Worm (Caenorhabditis elegans): ENCODE results near the gene ced-3.

ced-3 gene

DNA sequence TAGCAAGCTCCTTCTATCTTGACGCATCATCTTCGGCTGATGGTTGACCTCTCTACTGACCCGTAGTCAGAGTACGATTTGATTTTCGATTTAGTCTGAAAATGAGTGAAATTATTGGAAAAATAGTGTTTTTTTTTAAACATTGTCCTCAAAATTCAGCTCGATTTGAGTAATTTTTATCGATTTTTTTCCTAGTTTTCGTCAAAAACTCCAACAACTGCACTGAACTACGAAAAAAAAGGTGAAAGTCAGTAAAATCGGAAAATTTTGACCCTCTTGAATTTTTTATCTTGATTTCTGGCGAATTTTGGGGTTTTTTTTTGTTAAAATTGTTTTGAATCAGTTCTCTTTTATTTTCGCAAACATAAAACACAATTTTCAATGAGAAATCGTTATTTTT is at the start of gene ced-3:
Gene ced-3, minus strand, starts transcription at position 101 of the 400 bp plus-strand sequence.
- no peak for TF ChIP-seq nhr-76 (tag; optimal IDR thresholded peaks at IDR 0.05)
- TF ChIP-seq elt-1 (tag; optimal IDR thresholded peaks at IDR 0.05; ENCODE audit: borderline replicate concordance, insufficient read depth) = no peak
- TF ChIP-seq unc-62 (GFP tag; optimal IDR thresholded peaks at IDR 0.05) = no peak
- no peak for TF ChIP-seq ham-2 (GFP tag; optimal IDR thresholded peaks at IDR 0.05)
- no peak for TF ChIP-seq ztf-11 (tag; optimal IDR thresholded peaks at IDR 0.05)
- TF ChIP-seq bed-3 (GFP tag; optimal IDR thresholded peaks at IDR 0.05) = no peak
- no peak for TF ChIP-seq nhr-12 (tag; optimal IDR thresholded peaks at IDR 0.05)

DNA sequence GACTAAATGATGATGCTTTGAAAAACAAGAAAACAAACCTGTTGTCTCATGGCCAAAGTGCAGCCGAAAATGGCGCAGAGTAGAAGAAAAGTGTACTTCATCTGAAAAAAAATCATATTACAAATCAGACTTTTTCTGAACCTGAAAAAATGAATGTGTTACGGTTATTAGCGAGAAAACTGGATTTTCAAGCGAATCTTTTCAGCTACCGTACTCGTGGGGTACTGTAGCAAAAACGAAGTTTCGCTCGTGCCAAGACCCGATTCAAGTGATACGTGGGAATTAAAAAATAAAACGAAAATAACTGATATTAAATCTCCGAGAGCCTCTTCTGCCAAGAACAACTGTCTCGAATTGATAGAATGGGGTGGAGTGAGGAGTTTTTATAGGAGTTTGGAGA is 48.3 kb upstream of the ced-3 start, which contains the start of gene ttr-51:
Gene ttr-51, minus strand, starts transcription at position 101 of the 400 bp plus-strand sequence.
- no peak for TF ChIP-seq unc-120 (tag; optimal IDR thresholded peaks at IDR 0.05; ENCODE audit: poor library complexity, severe bottlenecking)
- TF ChIP-seq cnd-1 (tag; optimal IDR thresholded peaks at IDR 0.05) = no peak
- TF ChIP-seq unc-62 (GFP tag; optimal IDR thresholded peaks at IDR 0.05) = no peak
- no peak for TF ChIP-seq nhr-76 (tag; optimal IDR thresholded peaks at IDR 0.05)
- TF ChIP-seq ceh-43 (GFP tag; optimal IDR thresholded peaks at IDR 0.05) = no peak
- no peak for TF ChIP-seq pha-4 (tag; optimal IDR thresholded peaks at IDR 0.05)
- no peak for TF ChIP-seq ham-2 (GFP tag; optimal IDR thresholded peaks at IDR 0.05)
- TF ChIP-seq elt-1 (tag; optimal IDR thresholded peaks at IDR 0.05; ENCODE audit: borderline replicate concordance, insufficient read depth) = no peak
- no peak for TF ChIP-seq ces-1 (GFP tag; optimal IDR thresholded peaks at IDR 0.05)
- TF ChIP-seq tbx-8 (GFP tag; optimal IDR thresholded peaks at IDR 0.05) = no peak
- no peak for TF ChIP-seq unc-39 (tag; optimal IDR thresholded peaks at IDR 0.05)
- no peak for TF ChIP-seq sptf-1 (tag; optimal IDR thresholded peaks at IDR 0.05)
- TF ChIP-seq mls-2 (tag; optimal IDR thresholded peaks at IDR 0.05) = no peak
- TF ChIP-seq blmp-1 (tag; optimal IDR thresholded peaks at IDR 0.05) = no peak

DNA sequence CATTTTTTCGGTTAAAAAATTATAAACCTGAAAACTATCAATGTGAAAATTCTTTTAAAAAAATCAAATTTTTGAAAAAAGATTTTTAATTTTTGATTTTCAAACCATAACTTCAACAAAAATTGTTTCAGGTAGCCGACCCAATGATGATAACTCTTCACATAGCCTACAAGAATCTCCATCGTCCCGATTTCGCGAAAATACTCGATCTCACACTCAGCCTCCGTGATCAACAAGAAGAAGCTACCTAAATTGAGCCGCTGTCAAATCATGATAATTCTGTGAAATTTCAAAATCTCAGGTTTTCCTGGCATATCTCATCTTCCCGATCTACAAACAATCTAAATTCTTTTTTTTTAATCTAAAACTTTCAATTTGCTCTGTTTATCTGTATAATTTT is 46.3 kb upstream of the ced-3 start:
- TF ChIP-seq lsy-2 (tag; optimal IDR thresholded peaks at IDR 0.05) (no peak), nhr-2 (tag; optimal IDR thresholded peaks at IDR 0.05) (no peak), cnd-1 (tag; optimal IDR thresholded peaks at IDR 0.05) (no peak), ceh-39 (tag; optimal IDR thresholded peaks at IDR 0.05) (no peak), ces-1 (GFP tag; optimal IDR thresholded peaks at IDR 0.05) (no peak), ceh-43 (GFP tag; optimal IDR thresholded peaks at IDR 0.05) (no peak), unc-120 (tag; optimal IDR thresholded peaks at IDR 0.05; ENCODE audit: poor library complexity, severe bottlenecking) (no peak), ceh-83 (GFP tag; optimal IDR thresholded peaks at IDR 0.05) (no peak), tbx-8 (GFP tag; optimal IDR thresholded peaks at IDR 0.05) (no peak), nhr-28 (tag; optimal IDR thresholded peaks at IDR 0.05) (no peak), drap-1 (GFP tag; optimal IDR thresholded peaks at IDR 0.05) (no peak), mep-1 (tag; optimal IDR thresholded peaks at IDR 0.05) (no peak), lin-32 (GFP tag; optimal IDR thresholded peaks at IDR 0.05) (no peak), sptf-1 (tag; optimal IDR thresholded peaks at IDR 0.05) (no peak), mab-5 (tag; optimal IDR thresholded peaks at IDR 0.05) (no peak)

- no peak for TF ChIP-seq ceh-39 (tag; optimal IDR thresholded peaks at IDR 0.05)
- no peak for TF ChIP-seq nhr-237 (tag; optimal IDR thresholded peaks at IDR 0.05)
- TF ChIP-seq snpc-4 (tag; optimal IDR thresholded peaks at IDR 0.05) = no peak
- no peak for TF ChIP-seq nhr-76 (tag; optimal IDR thresholded peaks at IDR 0.05)
- no peak for TF ChIP-seq ceh-83 (GFP tag; optimal IDR thresholded peaks at IDR 0.05)
- TF ChIP-seq cnd-1 (tag; optimal IDR thresholded peaks at IDR 0.05) = no peak
These were observed 43.8 kb upstream of the ced-3 start for ce11 chrIV:13247780-13248179.

DNA sequence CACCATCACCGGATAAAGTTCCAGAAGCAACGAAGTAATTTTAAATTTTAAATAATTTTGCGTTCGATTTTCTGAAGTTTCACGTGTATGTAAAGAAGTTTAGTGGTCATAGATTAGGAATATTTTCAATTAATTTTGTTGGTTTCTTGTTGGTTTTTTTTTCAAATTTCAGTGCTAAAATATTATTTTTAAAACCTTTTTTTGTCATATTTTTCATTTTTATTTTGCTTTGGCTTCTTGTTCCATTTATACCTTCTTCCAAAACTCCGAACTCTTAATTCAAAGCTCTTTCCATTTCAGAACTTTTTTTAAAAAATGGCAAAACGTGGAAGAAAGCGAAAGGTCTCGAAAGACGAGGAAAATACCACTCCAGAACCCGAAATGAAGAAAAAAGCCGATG is 43.0 kb upstream of the ced-3 start, which contains the start of gene JC8.7:
Gene JC8.7, plus strand, starts transcription at position 301 of the 400 bp plus-strand sequence.
- no peak for TF ChIP-seq M03D4.4 (tag; optimal IDR thresholded peaks at IDR 0.05)
- TF ChIP-seq ces-1 (GFP tag; optimal IDR thresholded peaks at IDR 0.05) = no peak
- no peak for TF ChIP-seq mls-2 (tag; optimal IDR thresholded peaks at IDR 0.05)
- TF ChIP-seq unc-39 (tag; optimal IDR thresholded peaks at IDR 0.05) = no peak
- TF ChIP-seq zip-8 (tag; optimal IDR thresholded peaks at IDR 0.05) = no peak
- TF ChIP-seq unc-120 (tag; optimal IDR thresholded peaks at IDR 0.05; ENCODE audit: poor library complexity, severe bottlenecking) = no peak
- TF ChIP-seq unc-62 (GFP tag; optimal IDR thresholded peaks at IDR 0.05) = no peak
- no peak for TF ChIP-seq nhr-2 (tag; optimal IDR thresholded peaks at IDR 0.05)
- TF ChIP-seq ceh-39 (tag; optimal IDR thresholded peaks at IDR 0.05) = no peak
- no peak for TF ChIP-seq sptf-1 (tag; optimal IDR thresholded peaks at IDR 0.05)
- TF ChIP-seq cnd-1 (tag; optimal IDR thresholded peaks at IDR 0.05) = no peak
- no peak for TF ChIP-seq elt-3 (tag; optimal IDR thresholded peaks at IDR 0.05)
- no peak for TF ChIP-seq blmp-1 (tag; optimal IDR thresholded peaks at IDR 0.05)
- no peak for TF ChIP-seq ztf-11 (tag; optimal IDR thresholded peaks at IDR 0.05)
- TF ChIP-seq lin-32 (GFP tag; optimal IDR thresholded peaks at IDR 0.05) = no peak
- no peak for TF ChIP-seq ceh-83 (GFP tag; optimal IDR thresholded peaks at IDR 0.05)
- no peak for TF ChIP-seq ceh-43 (GFP tag; optimal IDR thresholded peaks at IDR 0.05)
- no peak for TF ChIP-seq sem-2 (GFP tag; optimal IDR thresholded peaks at IDR 0.05)
- TF ChIP-seq ham-2 (GFP tag; optimal IDR thresholded peaks at IDR 0.05) = no peak
- TF ChIP-seq tbx-8 (GFP tag; optimal IDR thresholded peaks at IDR 0.05) = no peak
